Fruit fly (Drosophila melanogaster): ENCODE measurements around the gene CG46394.

CG46394 gene

dm6 chr3L:11625634-11626175 lies 25.5 kb downstream of the CG46394 start, which contains the start of gene CG6083:
Gene CG6083 (minus strand): TSS chr3L:11626125.
- TF ChIP-seq Hr78 (GFP tag; optimal IDR thresholded peaks at IDR 0.05) (peak in 1 of 2 experiments; percentile 95), tio (GFP tag; optimal IDR thresholded peaks at IDR 0.05) (no peak), CG11696 (GFP tag; IDR thresholded peaks at IDR 0.05) (no peak), phol (tag; optimal IDR thresholded peaks at IDR 0.05) (peak; percentile 8), row (GFP tag; IDR thresholded peaks at IDR 0.05) (no peak), CG10565 (GFP tag; optimal IDR thresholded peaks at IDR 0.05) (no peak)

dm6 chr3L:11626229-11626826 lies 26.2 kb downstream of the CG46394 start, which contains the start of gene PCID2:
Gene PCID2 (plus strand): TSS chr3L:11626441.
- no peak for TF ChIP-seq scrt (GFP tag; optimal IDR thresholded peaks at IDR 0.05)
- no peak for TF ChIP-seq Six4 (GFP tag; optimal IDR thresholded peaks at IDR 0.05)
- no peak for TF ChIP-seq slou (GFP tag; optimal IDR thresholded peaks at IDR 0.05)
- no peak for TF ChIP-seq CG13624 (GFP tag; optimal IDR thresholded peaks at IDR 0.05)
- no peak for TF ChIP-seq bab2 (GFP tag; optimal IDR thresholded peaks at IDR 0.05)
- no peak for TF ChIP-seq bigmax (GFP tag; optimal IDR thresholded peaks at IDR 0.05)
- peak; percentile 74 for TF ChIP-seq Bgb (GFP tag; IDR thresholded peaks at IDR 0.05; ENCODE audit: partially characterized antibody)
- no peak for TF ChIP-seq cas (GFP tag; IDR thresholded peaks at IDR 0.05)
- no peak for TF ChIP-seq Meics (GFP tag; optimal IDR thresholded peaks at IDR 0.05)
- TF ChIP-seq sc (optimal IDR thresholded peaks at IDR 0.05) = no peak
- TF ChIP-seq sc (GFP tag; optimal IDR thresholded peaks at IDR 0.05) = no peak
- no peak for TF ChIP-seq CG5180 (GFP tag; optimal IDR thresholded peaks at IDR 0.05)
- no peak for TF ChIP-seq klu (GFP tag; IDR thresholded peaks at IDR 0.05)
- peak; percentile 74 for TF ChIP-seq CG16813 (GFP tag; IDR thresholded peaks at IDR 0.05; ENCODE audit: partially characterized antibody)
- TF ChIP-seq nau (GFP tag; optimal IDR thresholded peaks at IDR 0.05) = no peak
- no peak for TF ChIP-seq CG4854 (GFP tag; optimal IDR thresholded peaks at IDR 0.05)
- no peak for TF ChIP-seq CG12155 (GFP tag; optimal IDR thresholded peaks at IDR 0.05)
- no peak for TF ChIP-seq pum (GFP tag; optimal IDR thresholded peaks at IDR 0.05)
- no peak for TF ChIP-seq CG6765 (GFP tag; optimal IDR thresholded peaks at IDR 0.05)
- TF ChIP-seq Gsc (GFP tag; IDR thresholded peaks at IDR 0.05) = no peak
- TF ChIP-seq rib (GFP tag; IDR thresholded peaks at IDR 0.05) = no peak
- no peak for TF ChIP-seq kay (GFP tag; optimal IDR thresholded peaks at IDR 0.05)
- TF ChIP-seq D (optimal IDR thresholded peaks at IDR 0.05) = no peak
- no peak for TF ChIP-seq D (GFP tag; optimal IDR thresholded peaks at IDR 0.05)
- no peak for TF ChIP-seq Lim3 (GFP tag; IDR thresholded peaks at IDR 0.05)
- no peak for TF ChIP-seq NfI (GFP tag; optimal IDR thresholded peaks at IDR 0.05)
- peak; percentile 64 for TF ChIP-seq inv (GFP tag; IDR thresholded peaks at IDR 0.05; ENCODE audit: partially characterized antibody)
- TF ChIP-seq CG2129 (GFP tag; IDR thresholded peaks at IDR 0.05; ENCODE audit: partially characterized antibody) = peak; percentile 58
- no peak for TF ChIP-seq disco-r (GFP tag; optimal IDR thresholded peaks at IDR 0.05)
- TF ChIP-seq pzg (GFP tag; optimal IDR thresholded peaks at IDR 0.05) = peak; percentile 28
- no peak for TF ChIP-seq ham (GFP tag; IDR thresholded peaks at IDR 0.05)
- TF ChIP-seq CG3065 (GFP tag; optimal IDR thresholded peaks at IDR 0.05) = no peak
- TF ChIP-seq CG4424 (GFP tag; optimal IDR thresholded peaks at IDR 0.05) = no peak
- peak; percentile 45; the same call in 1 of the 2 replicates for TF ChIP-seq ato (GFP tag; IDR thresholded peaks at IDR 0.05; ENCODE audit: partially characterized antibody)
- no peak for TF ChIP-seq Atf-2 (GFP tag; optimal IDR thresholded peaks at IDR 0.05)
- peak; percentile 87 for TF ChIP-seq Dll (GFP tag; IDR thresholded peaks at IDR 0.05; ENCODE audit: partially characterized antibody)
- TF ChIP-seq vnd (GFP tag; IDR thresholded peaks at IDR 0.05; ENCODE audit: partially characterized antibody) = peak; percentile 77
- no peak for TF ChIP-seq dimm (GFP tag; IDR thresholded peaks at IDR 0.05)
- no peak for TF ChIP-seq dmrt11E (tag; optimal IDR thresholded peaks at IDR 0.05)
- no peak for TF ChIP-seq tup (GFP tag; optimal IDR thresholded peaks at IDR 0.05)
- no peak for TF ChIP-seq CG7928 (GFP tag; optimal IDR thresholded peaks at IDR 0.05)
- TF ChIP-seq Bdp1 (GFP tag; optimal IDR thresholded peaks at IDR 0.05) = no peak

All from whole organism, embryonic.